Fruit fly (Drosophila melanogaster) S2 (cell line): Measurements from ENCODE around the gene Oatp30B.

ENCODE experiments used
- CG8478 ChIP-seq: fragments of >200 bp; optimal IDR thresholded peaks from 2 replicates; lab custom pipeline; 2018
- CTCF ChIP-seq, 2 experiments: fragments of >200 bp; optimal IDR thresholded peaks; 2 replicates each; lab custom pipeline; 2018

- TF ChIP-seq CTCF (optimal IDR thresholded peaks at IDR 0.05; lab: Kevin White, UChicago) (no peak), CG8478 (lab: Kevin White, UChicago) (no peak)
Observed at dm6 chr2L:9524915-9525314, 3.9 kb downstream of the Oatp30B start.
